Worm (Caenorhabditis elegans) whole organism, young adult: ENCODE data around the gene C45G9.11.
A peak's percentile ranks its signal among the peaks of the same experiment; 100 is the strongest.

Source experiments
- B0336.3 ChIP-seq: fragments of 200-800 bp; sonication (Bioruptor generic); IDR thresholded peaks from 2 replicates; pipeline ENCODE4 v1.3.6; 2022; ENCODE audit warnings: missing genetic modification characterization, missing compliant biosample characterization
- C06A6.2 ChIP-seq: fragments of 200-800 bp; sonication (Bioruptor generic); conservative IDR thresholded peaks from 2 replicates; pipeline ENCODE4 v1.3.6; 2022; ENCODE audit warnings: missing genetic modification characterization, missing compliant biosample characterization
- F57C9.4 ChIP-seq: sonication (generic microtip); optimal IDR thresholded peaks from 2 replicates; lab custom pipeline; 2017; ENCODE audit warnings: mild to moderate bottlenecking, missing genetic modification characterization, missing compliant biosample characterization
- K11D2.4 ChIP-seq: fragments of 200-800 bp; sonication (Bioruptor generic); IDR thresholded peaks from 2 replicates; pipeline ENCODE4 v1.3.6; 2022; ENCODE audit warnings: missing genetic modification reagents, missing genetic modification characterization, missing compliant biosample characterization
- Y53F4B.3 ChIP-seq: fragments of 200-800 bp; sonication (Bioruptor generic); IDR thresholded peaks from 2 replicates; pipeline ENCODE4 v1.3.6; 2022; ENCODE audit warnings: missing genetic modification reagents, missing genetic modification characterization, missing compliant biosample characterization
- Y56A3A.18 ChIP-seq: fragments of 200-800 bp; sonication (Bioruptor generic); IDR thresholded peaks from 2 replicates; pipeline ENCODE4 v1.3.6; 2022; ENCODE audit warnings: missing genetic modification reagents, missing genetic modification characterization, missing compliant biosample characterization
- akir-1 ChIP-seq: fragments of 200-800 bp; sonication (Bioruptor generic); optimal IDR thresholded peaks from 2 replicates; lab custom pipeline; 2018; ENCODE audit warnings: mild to moderate bottlenecking, missing genetic modification characterization, moderate library complexity, missing compliant biosample characterization
- attf-5 ChIP-seq: fragments of 200-800 bp; sonication (Bioruptor generic); optimal IDR thresholded peaks from 2 replicates; lab custom pipeline; 2018; ENCODE audit warnings: mild to moderate bottlenecking, missing genetic modification characterization, missing compliant biosample characterization
- attf-6 ChIP-seq: fragments of 200-800 bp; sonication (Bioruptor generic); IDR thresholded peaks from 2 replicates; pipeline ENCODE4 v1.3.6; 2022; ENCODE audit warnings: missing genetic modification reagents, missing genetic modification characterization, missing compliant biosample characterization
- cebp-1 ChIP-seq, 2 experiments: fragments of 200-800 bp in 1 of 2; sonication (Bioruptor generic) in 1 of 2; sonication (generic microtip) in 1 of 2; IDR thresholded peaks in 1 of 2; optimal IDR thresholded peaks in 1 of 2; 2 replicates each; pipeline versions ENCODE4 v1.3.6 to Lab custom; 2017 to 2022; ENCODE audit warnings: missing compliant biosample characterization in 2 of 2, missing genetic modification characterization in 2 of 2, mild to moderate bottlenecking in 1 of 2, missing genetic modification reagents in 1 of 2, moderate library complexity in 1 of 2
- ceh-100 ChIP-seq: fragments of 200-800 bp; sonication (Bioruptor generic); IDR thresholded peaks from 2 replicates; pipeline ENCODE4 v1.3.6; 2022; ENCODE audit warnings: missing genetic modification reagents, missing genetic modification characterization, missing compliant biosample characterization
- dpl-1 ChIP-seq: fragments of 150-350 bp; optimal IDR thresholded peaks from 2 replicates; lab custom pipeline; 2014; ENCODE audit warnings: missing biosample characterization, missing genetic modification reagents, missing genetic modification characterization
- efl-1 ChIP-seq: fragments of 150-350 bp; optimal IDR thresholded peaks from 2 replicates; lab custom pipeline; 2014; ENCODE audit warnings: missing biosample characterization, missing genetic modification reagents, missing genetic modification characterization
- ekl-4 ChIP-seq: fragments of 200-800 bp; sonication (Bioruptor generic); IDR thresholded peaks from 2 replicates; pipeline ENCODE4 v1.3.6; 2022; ENCODE audit warnings: missing genetic modification reagents, missing genetic modification characterization, missing compliant biosample characterization
- hmg-1.2 ChIP-seq: fragments of 200-800 bp; sonication (Bioruptor generic); IDR thresholded peaks from 2 replicates; pipeline ENCODE4 v1.3.6; 2022; ENCODE audit warnings: missing genetic modification reagents, missing genetic modification characterization, missing compliant biosample characterization
- hsf-1 ChIP-seq: fragments of 200-800 bp; sonication (Bioruptor generic); IDR thresholded peaks from 2 replicates; pipeline ENCODE4 v1.3.6; 2022; ENCODE audit warnings: missing genetic modification reagents, missing genetic modification characterization, missing compliant biosample characterization
- let-526 ChIP-seq: fragments of 200-800 bp; sonication (Bioruptor generic); IDR thresholded peaks from 2 replicates; pipeline ENCODE4 v1.3.6; 2022; ENCODE audit warnings: missing genetic modification reagents, missing genetic modification characterization, missing compliant biosample characterization
- let-607 ChIP-seq, 2 experiments: fragments of 200-800 bp in 1 of 2; sonication (Bioruptor generic) in 1 of 2; sonication (generic microtip) in 1 of 2; optimal IDR thresholded peaks; 2 replicates each; lab custom pipeline; 2016 to 2018; ENCODE audit warnings: mild to moderate bottlenecking in 2 of 2, missing compliant biosample characterization in 2 of 2, missing genetic modification characterization in 2 of 2, moderate library complexity in 2 of 2, missing genotype in 1 of 2
- lsl-1 ChIP-seq: fragments of 200-800 bp; sonication (Bioruptor generic); optimal IDR thresholded peaks from 2 replicates; lab custom pipeline; 2018; ENCODE audit warnings: mild to moderate bottlenecking, missing genetic modification characterization, moderate library complexity, missing compliant biosample characterization
- madf-10 ChIP-seq: sonication (generic microtip); optimal IDR thresholded peaks from 2 replicates; lab custom pipeline; 2016; ENCODE audit warnings: mild to moderate bottlenecking, missing genetic modification characterization, missing compliant biosample characterization
- madf-8 ChIP-seq: fragments of 200-800 bp; sonication (Bioruptor generic); conservative IDR thresholded peaks from 2 replicates; pipeline ENCODE4 v1.3.6; 2022; ENCODE audit warnings: missing genetic modification reagents, missing genetic modification characterization, missing compliant biosample characterization
- mxl-1 ChIP-seq: sonication (generic microtip); optimal IDR thresholded peaks from 2 replicates; lab custom pipeline; 2016; ENCODE audit warnings: missing genetic modification characterization, missing compliant biosample characterization
- nfyb-1 ChIP-seq: fragments of 200-800 bp; sonication (Bioruptor generic); IDR thresholded peaks from 2 replicates; pipeline ENCODE4 v1.3.6; 2022; ENCODE audit warnings: missing genetic modification reagents, missing genetic modification characterization, missing compliant biosample characterization
- nhr-120 ChIP-seq: fragments of 200-800 bp; sonication (Bioruptor generic); IDR thresholded peaks from 2 replicates; pipeline ENCODE4 v1.3.6; 2022; ENCODE audit warnings: missing genetic modification characterization, missing compliant biosample characterization
- nhr-80 ChIP-seq: sonication (generic microtip); optimal IDR thresholded peaks from 2 replicates; lab custom pipeline; 2016; ENCODE audit warnings: missing genetic modification characterization, missing compliant biosample characterization
- pha-4 ChIP-seq: fragments of 150-350 bp; sonication (generic microtip); optimal IDR thresholded peaks from 2 replicates; lab custom pipeline; 2014; ENCODE audit warnings: missing biosample characterization, missing genetic modification reagents, missing genetic modification characterization
- rec-8 ChIP-seq, 2 experiments: sonication (generic microtip); optimal IDR thresholded peaks; 2 replicates each; lab custom pipeline; 2016; ENCODE audit warnings: mild to moderate bottlenecking in 2 of 2, missing genetic modification characterization in 2 of 2, missing genetic modification reagents in 2 of 2, missing genotype in 2 of 2, missing biosample characterization in 1 of 2, missing compliant biosample characterization in 1 of 2, moderate library complexity in 1 of 2
- snpc-3.4 ChIP-seq: sonication (generic microtip); optimal IDR thresholded peaks from 2 replicates; lab custom pipeline; 2017; ENCODE audit warnings: missing genetic modification characterization, mild to moderate bottlenecking, missing compliant biosample characterization, antibody characterized with exemption, moderate library complexity, missing genotype, missing genetic modification reagents
- snpc-4 ChIP-seq, 5 experiments: fragments of 150-350 bp in 1 of 5; sonication (generic microtip) in 4 of 5; optimal IDR thresholded peaks; 2 replicates each; lab custom pipeline; 2014 to 2018; ENCODE audit warnings: missing genetic modification characterization in 5 of 5, missing biosample characterization in 3 of 5, antibody characterized with exemption in 2 of 5, mild to moderate bottlenecking in 2 of 5, missing compliant biosample characterization in 2 of 5, missing genotype in 2 of 5, moderate library complexity in 2 of 5, missing genetic modification reagents in 1 of 5
- sptf-2 ChIP-seq: fragments of 200-800 bp; sonication (Bioruptor generic); optimal IDR thresholded peaks from 2 replicates; lab custom pipeline; 2018; ENCODE audit warnings: mild to moderate bottlenecking, missing genetic modification characterization, missing compliant biosample characterization
- tbp1 ChIP-seq: fragments of 200-800 bp; sonication (Bioruptor generic); optimal IDR thresholded peaks from 2 replicates; lab custom pipeline; 2018; ENCODE audit warnings: mild to moderate bottlenecking, missing genetic modification characterization, missing compliant biosample characterization
- unc-130 ChIP-seq: sonication (generic microtip); optimal IDR thresholded peaks from 2 replicates; lab custom pipeline; 2016; ENCODE audit warnings: missing genetic modification reagents, missing genetic modification characterization, missing compliant biosample characterization
- xnd-1 ChIP-seq: sonication (generic microtip); optimal IDR thresholded peaks from 2 replicates; lab custom pipeline; 2016; ENCODE audit warnings: missing genotype, missing genetic modification reagents, missing genetic modification characterization, missing compliant biosample characterization
- ztf-28 ChIP-seq: fragments of 200-800 bp; sonication (Bioruptor generic); IDR thresholded peaks from 2 replicates; pipeline ENCODE4 v1.3.6; 2022; ENCODE audit warnings: missing genetic modification reagents, missing genetic modification characterization, missing compliant biosample characterization
- ztf-3 ChIP-seq: fragments of 200-800 bp; sonication (Bioruptor generic); optimal IDR thresholded peaks from 2 replicates; lab custom pipeline; 2018; ENCODE audit warnings: mild to moderate bottlenecking, missing genetic modification characterization, missing compliant biosample characterization

The C45G9.11 gene

DNA sequence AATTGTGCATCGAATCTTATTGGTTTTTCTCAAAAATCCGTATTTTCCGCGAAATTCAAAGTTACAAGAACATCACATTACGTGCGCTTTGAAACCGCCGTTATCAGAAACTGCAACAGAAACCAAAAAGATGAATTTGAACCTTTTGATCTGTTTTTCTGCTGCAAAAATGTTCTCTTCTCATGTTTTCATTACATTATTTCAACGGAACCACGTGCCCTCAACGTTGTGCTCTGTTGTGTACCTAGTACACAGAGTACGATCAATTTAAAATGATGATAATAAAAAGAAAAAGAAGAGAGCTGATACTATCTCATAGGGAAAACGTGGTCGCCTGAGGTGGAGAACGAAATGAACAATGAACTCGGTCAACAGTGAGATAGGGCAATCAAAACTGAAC is 9.5 kb upstream of the C45G9.11 start (continued):
- TF ChIP-seq unc-130 (GFP tag; lab: Kevin White, UChicago) (no peak), nhr-120 (GFP tag; lab: Robert Waterston, UW) (no peak), Y56A3A.18 (GFP tag; lab: Robert Waterston, UW) (no peak), F57C9.4 (tag; lab: Kevin White, UChicago) (no peak), hmg-1.2 (GFP tag; lab: Robert Waterston, UW) (peak; percentile 16; the same call in 1 of the 2 replicates), C06A6.2 (GFP tag; lab: Robert Waterston, UW) (0 out of 2 replicates have a peak, but pooled peaks have one; percentile 31), pha-4 (tag; lab: Kevin White, UChicago) (peak; percentile 78), nfyb-1 (GFP tag; lab: Robert Waterston, UW) (0 out of 2 replicates have a peak, but pooled peaks have one; percentile 42), K11D2.4 (GFP tag; lab: Robert Waterston, UW) (no peak), mxl-1 (tag; lab: Kevin White, UChicago) (no peak), attf-6 (GFP tag; lab: Robert Waterston, UW) (no peak), xnd-1 (tag; lab: Kevin White, UChicago) (no peak), snpc-3.4 (tag; lab: Kevin White, UChicago) (no peak), hsf-1 (no peak), ztf-3 (GFP tag; lab: Kevin White, UChicago) (no peak), cebp-1 (GFP tag; IDR thresholded peaks at IDR 0.05; lab: Robert Waterston, UW) (peak; percentile 33; the same call in 1 of the 2 replicates), cebp-1 (tag; optimal IDR thresholded peaks at IDR 0.05; lab: Kevin White, UChicago) (peak; percentile 61), akir-1 (GFP tag; lab: Kevin White, UChicago) (no peak), Y53F4B.3 (no peak), let-526 (GFP tag; lab: Robert Waterston, UW) (0 out of 2 replicates have a peak, but pooled peaks have one; percentile 24)

- no peak for TF ChIP-seq snpc-4 (GFP tag; optimal IDR thresholded peaks at IDR 0.05; lab: Kevin White, UChicago)
- peak in 2 of 4 experiments; percentile 34 to 44 for TF ChIP-seq snpc-4 (tag; optimal IDR thresholded peaks at IDR 0.05; lab: Kevin White, UChicago)
- TF ChIP-seq madf-10 (tag; lab: Kevin White, UChicago) = no peak
- TF ChIP-seq let-607 (tag; optimal IDR thresholded peaks at IDR 0.05; lab: Kevin White, UChicago) = no peak
- peak; percentile 83 for TF ChIP-seq nhr-80 (tag; lab: Kevin White, UChicago)
- peak; percentile 28 for TF ChIP-seq tbp1 (GFP tag; lab: Kevin White, UChicago)
- peak; percentile 40; the same call in 1 of the 2 replicates for TF ChIP-seq B0336.3 (GFP tag; lab: Robert Waterston, UW)
- TF ChIP-seq ekl-4 (GFP tag; lab: Robert Waterston, UW) = 0 out of 2 replicates have a peak, but pooled peaks have one; percentile 16
- TF ChIP-seq, all 124 proteins: peak for 5
Measured at ce11 chrIII:5077150-5077814, 8.8 kb upstream of the C45G9.11 start, which contains the start of gene alh-1. Gene alh-1, plus strand, starts transcription at chrIII:5077764.

- peak; percentile 52 for TF ChIP-seq efl-1 (GFP tag; lab: Kevin White, UChicago)
- no peak for TF ChIP-seq xnd-1 (tag; lab: Kevin White, UChicago)
- TF ChIP-seq dpl-1 (GFP tag; lab: Kevin White, UChicago) = peak; percentile 15
- TF ChIP-seq ceh-100 (GFP tag; lab: Robert Waterston, UW) = peak; percentile 85
- TF ChIP-seq lsl-1 (GFP tag; lab: Kevin White, UChicago) = peak; percentile 14
Measured at ce11 chrIII:5076569-5076968, 8.0 kb upstream of the C45G9.11 start.

- TF ChIP-seq madf-8 (GFP tag; lab: Robert Waterston, UW) (no peak), attf-5 (no peak), F57C9.4 (tag; lab: Kevin White, UChicago) (no peak), K11D2.4 (GFP tag; lab: Robert Waterston, UW) (no peak), rec-8 (tag; optimal IDR thresholded peaks at IDR 0.05; lab: Kevin White, UChicago) (no peak), ztf-28 (GFP tag; lab: Robert Waterston, UW) (no peak), sptf-2 (no peak)
Measured at ce11 chrIII:5074398-5074797, 5.9 kb upstream of the C45G9.11 start, which contains the start of gene ttbk-6. Gene ttbk-6, plus strand, starts transcription at chrIII:5074698.
